Worm (Caenorhabditis elegans) whole organism, young adult: ENCODE results near the gene str-2.

Experiments used
- B0336.3 ChIP-seq: fragments of 200-800 bp; sonication (Bioruptor generic); IDR thresholded peaks from 2 replicates; pipeline ENCODE4 v1.3.6; 2022; ENCODE audit warnings: missing genetic modification characterization, missing compliant biosample characterization
- C17E4.6 ChIP-seq: fragments of 200-800 bp; sonication (Bioruptor generic); IDR thresholded peaks from 2 replicates; pipeline ENCODE4 v1.3.6; 2022; ENCODE audit warnings: missing genetic modification reagents, missing genetic modification characterization, missing compliant biosample characterization
- D2030.7 ChIP-seq: fragments of 200-800 bp; sonication (Bioruptor generic); IDR thresholded peaks from 2 replicates; pipeline ENCODE4 v1.3.6; 2022; ENCODE audit warnings: missing genetic modification reagents, missing genetic modification characterization, missing compliant biosample characterization
- F22D6.2 ChIP-seq: sonication (generic microtip); optimal IDR thresholded peaks from 2 replicates; lab custom pipeline; 2016; ENCODE audit warnings: mild to moderate bottlenecking, missing genetic modification characterization, missing compliant biosample characterization
- F39B2.1 ChIP-seq: fragments of 200-800 bp; sonication (Bioruptor generic); IDR thresholded peaks from 2 replicates; pipeline ENCODE4 v1.3.6; 2022; ENCODE audit warnings: missing genetic modification reagents, missing genetic modification characterization, missing compliant biosample characterization
- F55B11.4 ChIP-seq: sonication (generic microtip); optimal IDR thresholded peaks from 2 replicates; lab custom pipeline; 2016; ENCODE audit warnings: missing compliant biosample characterization, missing genetic modification characterization, borderline replicate concordance; ENCODE audit not compliant: insufficient read depth
- K12H6.12 ChIP-seq: fragments of 200-800 bp; sonication (Bioruptor generic); optimal IDR thresholded peaks from 2 replicates; lab custom pipeline; 2018; ENCODE audit warnings: mild to moderate bottlenecking, missing genetic modification characterization, missing compliant biosample characterization
- T26A5.8 ChIP-seq: sonication (generic microtip); optimal IDR thresholded peaks from 2 replicates; lab custom pipeline; 2016; ENCODE audit warnings: missing genetic modification characterization, missing compliant biosample characterization
- Y53F4B.3 ChIP-seq: fragments of 200-800 bp; sonication (Bioruptor generic); IDR thresholded peaks from 2 replicates; pipeline ENCODE4 v1.3.6; 2022; ENCODE audit warnings: missing genetic modification reagents, missing genetic modification characterization, missing compliant biosample characterization
- attf-3 ChIP-seq: fragments of 200-800 bp; sonication (Bioruptor generic); conservative IDR thresholded peaks from 2 replicates; pipeline ENCODE4 v1.3.6; 2022; ENCODE audit warnings: missing genetic modification reagents, missing genetic modification characterization, missing compliant biosample characterization
- cebp-1 ChIP-seq, 2 experiments: fragments of 200-800 bp in 1 of 2; sonication (Bioruptor generic) in 1 of 2; sonication (generic microtip) in 1 of 2; IDR thresholded peaks in 1 of 2; optimal IDR thresholded peaks in 1 of 2; 2 replicates each; pipeline versions ENCODE4 v1.3.6 to Lab custom; 2017 to 2022; ENCODE audit warnings: missing compliant biosample characterization in 2 of 2, missing genetic modification characterization in 2 of 2, mild to moderate bottlenecking in 1 of 2, missing genetic modification reagents in 1 of 2, moderate library complexity in 1 of 2
- ceh-100 ChIP-seq: fragments of 200-800 bp; sonication (Bioruptor generic); IDR thresholded peaks from 2 replicates; pipeline ENCODE4 v1.3.6; 2022; ENCODE audit warnings: missing genetic modification reagents, missing genetic modification characterization, missing compliant biosample characterization
- ceh-91 ChIP-seq: fragments of 200-800 bp; sonication (Bioruptor generic); IDR thresholded peaks from 2 replicates; pipeline ENCODE4 v1.3.6; 2022; ENCODE audit warnings: missing genetic modification reagents, missing genetic modification characterization, missing compliant biosample characterization
- dpff-1 ChIP-seq: sonication (generic microtip); optimal IDR thresholded peaks from 2 replicates; lab custom pipeline; 2017; ENCODE audit warnings: mild to moderate bottlenecking, missing genetic modification characterization, missing compliant biosample characterization
- dpl-1 ChIP-seq: fragments of 150-350 bp; optimal IDR thresholded peaks from 2 replicates; lab custom pipeline; 2014; ENCODE audit warnings: missing biosample characterization, missing genetic modification reagents, missing genetic modification characterization
- efl-1 ChIP-seq: fragments of 150-350 bp; optimal IDR thresholded peaks from 2 replicates; lab custom pipeline; 2014; ENCODE audit warnings: missing biosample characterization, missing genetic modification reagents, missing genetic modification characterization
- hrde-1 ChIP-seq: sonication (generic microtip); optimal IDR thresholded peaks from 2 replicates; lab custom pipeline; 2016; ENCODE audit warnings: missing genetic modification characterization, mild to moderate bottlenecking, missing compliant biosample characterization, moderate library complexity, missing genotype, missing genetic modification reagents, borderline replicate concordance
- hsf-1 ChIP-seq: fragments of 200-800 bp; sonication (Bioruptor generic); IDR thresholded peaks from 2 replicates; pipeline ENCODE4 v1.3.6; 2022; ENCODE audit warnings: missing genetic modification reagents, missing genetic modification characterization, missing compliant biosample characterization
- let-526 ChIP-seq: fragments of 200-800 bp; sonication (Bioruptor generic); IDR thresholded peaks from 2 replicates; pipeline ENCODE4 v1.3.6; 2022; ENCODE audit warnings: missing genetic modification reagents, missing genetic modification characterization, missing compliant biosample characterization
- let-607 ChIP-seq, 2 experiments: fragments of 200-800 bp in 1 of 2; sonication (Bioruptor generic) in 1 of 2; sonication (generic microtip) in 1 of 2; optimal IDR thresholded peaks; 2 replicates each; lab custom pipeline; 2016 to 2018; ENCODE audit warnings: mild to moderate bottlenecking in 2 of 2, missing compliant biosample characterization in 2 of 2, missing genetic modification characterization in 2 of 2, moderate library complexity in 2 of 2, missing genotype in 1 of 2
- lin-40 ChIP-seq: sonication (generic microtip); optimal IDR thresholded peaks from 2 replicates; lab custom pipeline; 2016; ENCODE audit warnings: missing genetic modification characterization, mild to moderate bottlenecking, missing compliant biosample characterization, missing genotype, missing genetic modification reagents
- madf-10 ChIP-seq: sonication (generic microtip); optimal IDR thresholded peaks from 2 replicates; lab custom pipeline; 2016; ENCODE audit warnings: mild to moderate bottlenecking, missing genetic modification characterization, missing compliant biosample characterization
- nfyb-1 ChIP-seq: fragments of 200-800 bp; sonication (Bioruptor generic); IDR thresholded peaks from 2 replicates; pipeline ENCODE4 v1.3.6; 2022; ENCODE audit warnings: missing genetic modification reagents, missing genetic modification characterization, missing compliant biosample characterization
- nhr-80 ChIP-seq: sonication (generic microtip); optimal IDR thresholded peaks from 2 replicates; lab custom pipeline; 2016; ENCODE audit warnings: missing genetic modification characterization, missing compliant biosample characterization
- rcor-1 ChIP-seq: fragments of 200-800 bp; sonication (Bioruptor generic); IDR thresholded peaks from 2 replicates; pipeline ENCODE4 v1.3.6; 2022; ENCODE audit warnings: missing genetic modification reagents, missing genetic modification characterization, missing compliant biosample characterization
- sea-2 ChIP-seq: fragments of 200-800 bp; sonication (Bioruptor generic); IDR thresholded peaks from 2 replicates; pipeline ENCODE4 v1.3.6; 2022; ENCODE audit warnings: missing genetic modification characterization, missing compliant biosample characterization
- snpc-1.1 ChIP-seq: sonication (generic microtip); optimal IDR thresholded peaks from 2 replicates; lab custom pipeline; 2017; ENCODE audit warnings: missing genetic modification characterization, mild to moderate bottlenecking, missing compliant biosample characterization, antibody characterized with exemption, moderate library complexity, missing genotype, missing genetic modification reagents; ENCODE audit not compliant: insufficient read depth
- snpc-3.4 ChIP-seq: sonication (generic microtip); optimal IDR thresholded peaks from 2 replicates; lab custom pipeline; 2017; ENCODE audit warnings: missing genetic modification characterization, mild to moderate bottlenecking, missing compliant biosample characterization, antibody characterized with exemption, moderate library complexity, missing genotype, missing genetic modification reagents
- snpc-4 ChIP-seq, 5 experiments: fragments of 150-350 bp in 1 of 5; sonication (generic microtip) in 4 of 5; optimal IDR thresholded peaks; 2 replicates each; lab custom pipeline; 2014 to 2018; ENCODE audit warnings: missing genetic modification characterization in 5 of 5, missing biosample characterization in 3 of 5, antibody characterized with exemption in 2 of 5, mild to moderate bottlenecking in 2 of 5, missing compliant biosample characterization in 2 of 5, missing genotype in 2 of 5, moderate library complexity in 2 of 5, missing genetic modification reagents in 1 of 5
- sptf-2 ChIP-seq: fragments of 200-800 bp; sonication (Bioruptor generic); optimal IDR thresholded peaks from 2 replicates; lab custom pipeline; 2018; ENCODE audit warnings: mild to moderate bottlenecking, missing genetic modification characterization, missing compliant biosample characterization
- tbx-9 ChIP-seq: sonication (generic microtip); optimal IDR thresholded peaks from 2 replicates; lab custom pipeline; 2016; ENCODE audit warnings: borderline replicate concordance, missing genetic modification characterization, inconsistent platforms, missing compliant biosample characterization
- tlf-1 ChIP-seq: fragments of 200-800 bp; sonication (Bioruptor generic); optimal IDR thresholded peaks from 2 replicates; lab custom pipeline; 2018; ENCODE audit warnings: mild to moderate bottlenecking, missing genetic modification characterization, missing compliant biosample characterization
- ztf-6 ChIP-seq: fragments of 200-800 bp; sonication (Bioruptor generic); IDR thresholded peaks from 2 replicates; pipeline ENCODE4 v1.3.6; 2022; ENCODE audit warnings: missing genetic modification reagents, missing genetic modification characterization, missing compliant biosample characterization

The str-2 gene

DNA sequence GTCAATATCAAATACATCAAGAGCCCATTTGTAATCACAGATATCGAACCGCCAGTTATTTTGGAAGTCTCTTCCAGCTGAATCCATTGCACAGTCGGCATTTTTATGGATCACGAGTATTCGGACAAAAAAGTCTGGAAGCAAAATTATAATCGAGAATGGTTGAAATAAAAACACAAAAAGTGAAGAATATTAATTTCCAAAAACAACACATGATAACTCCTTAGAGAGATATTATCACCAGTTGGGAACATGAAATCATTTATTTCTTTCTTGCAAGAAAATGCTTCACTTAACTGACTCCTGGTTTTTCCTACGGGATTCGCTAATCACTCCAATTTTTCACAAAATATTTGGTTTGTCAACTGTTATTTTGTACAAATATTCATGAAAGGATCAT is at the start of gene str-2:
Gene str-2, minus strand, starts transcription at position 101 of the 400 bp plus-strand sequence.
- no peak for TF ChIP-seq rcor-1 (GFP tag; lab: Robert Waterston, UW)
- no peak for TF ChIP-seq D2030.7 (GFP tag; lab: Robert Waterston, UW)

DNA sequence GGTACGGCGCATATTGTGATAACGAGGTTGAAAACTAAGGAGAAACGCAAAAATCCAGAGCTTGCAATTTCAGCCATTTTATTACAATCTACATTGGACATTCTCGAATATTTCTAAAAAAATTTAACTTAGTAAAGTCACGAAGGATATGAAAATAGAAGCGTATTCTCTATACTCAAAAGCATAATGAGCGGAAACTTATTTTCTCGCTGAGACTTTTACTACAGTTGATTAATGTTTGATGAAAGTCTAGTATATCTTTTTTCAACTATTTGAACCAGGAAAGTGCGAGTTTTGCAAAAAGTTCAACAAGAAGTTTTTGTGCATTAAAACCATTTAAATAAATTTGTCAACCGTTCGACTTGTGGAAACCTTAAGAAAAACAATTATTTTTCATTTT is 47.3 kb upstream of the str-2 start, which contains the start of gene srab-18:
Gene srab-18, minus strand, starts transcription at position 101 of the 400 bp plus-strand sequence.
- TF ChIP-seq snpc-3.4 (tag; lab: Kevin White, UChicago) (no peak), sptf-2 (GFP tag; lab: Kevin White, UChicago) (no peak), let-607 (tag; optimal IDR thresholded peaks at IDR 0.05; lab: Kevin White, UChicago) (no peak), D2030.7 (GFP tag; lab: Robert Waterston, UW) (no peak), dpff-1 (no peak), ztf-6 (no peak), tlf-1 (no peak), T26A5.8 (tag; lab: Kevin White, UChicago) (no peak), efl-1 (GFP tag; lab: Kevin White, UChicago) (no peak), madf-10 (tag; lab: Kevin White, UChicago) (no peak), F55B11.4 (tag; lab: Kevin White, UChicago) (no peak), snpc-4 (GFP tag; optimal IDR thresholded peaks at IDR 0.05; lab: Kevin White, UChicago) (no peak), snpc-4 (tag; optimal IDR thresholded peaks at IDR 0.05; lab: Kevin White, UChicago) (no peak), F39B2.1 (no peak), sea-2 (GFP tag; lab: Robert Waterston, UW) (no peak)

DNA sequence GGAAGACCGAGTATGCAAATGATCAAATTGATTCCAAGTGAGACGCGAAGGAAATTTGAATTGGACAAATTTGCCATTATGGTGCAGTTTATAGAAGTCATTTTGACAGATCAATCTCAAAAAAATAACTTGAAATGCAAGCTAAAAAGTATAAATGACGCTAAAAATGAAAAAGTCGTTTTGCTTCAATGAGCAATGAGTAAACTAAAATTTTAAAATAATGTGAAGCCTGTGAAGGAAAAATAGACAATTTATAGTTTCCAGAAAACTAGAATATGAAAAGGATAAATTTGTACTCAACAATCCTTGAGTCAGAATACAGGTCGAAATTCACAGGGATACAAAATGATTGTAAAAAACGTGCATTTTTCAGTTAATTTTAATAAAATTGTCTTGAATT is 44.3 kb upstream of the str-2 start, which contains the start of gene srab-17:
Gene srab-17, minus strand, starts transcription at position 101 of the 400 bp plus-strand sequence.
- TF ChIP-seq hrde-1 (tag; lab: Kevin White, UChicago), result no peak
- no peak for TF ChIP-seq B0336.3 (GFP tag; lab: Robert Waterston, UW)
- TF ChIP-seq ceh-100, result no peak
- TF ChIP-seq, all 124 proteins: peak for 0

- TF ChIP-seq hsf-1 (GFP tag; lab: Robert Waterston, UW) (no peak), dpl-1 (GFP tag; lab: Kevin White, UChicago) (no peak), madf-10 (tag; lab: Kevin White, UChicago) (no peak), nfyb-1 (GFP tag; lab: Robert Waterston, UW) (peak; percentile 92), cebp-1 (GFP tag; IDR thresholded peaks at IDR 0.05; lab: Robert Waterston, UW) (no peak), cebp-1 (tag; optimal IDR thresholded peaks at IDR 0.05; lab: Kevin White, UChicago) (no peak)
Measured at ce11 chrV:9860337-9860736, 36.3 kb upstream of the str-2 start.

- TF ChIP-seq K12H6.12 (tag; lab: Kevin White, UChicago) (no peak), nhr-80 (tag; lab: Kevin White, UChicago) (no peak), attf-3 (GFP tag; lab: Robert Waterston, UW) (no peak), F22D6.2 (no peak), tbx-9 (tag; lab: Kevin White, UChicago) (no peak), hsf-1 (GFP tag; lab: Robert Waterston, UW) (no peak)
Measured at ce11 chrV:9859863-9860262, 35.8 kb upstream of the str-2 start, which contains the start of gene lsy-12. Gene lsy-12, minus strand, starts transcription at chrV:9859963.

DNA sequence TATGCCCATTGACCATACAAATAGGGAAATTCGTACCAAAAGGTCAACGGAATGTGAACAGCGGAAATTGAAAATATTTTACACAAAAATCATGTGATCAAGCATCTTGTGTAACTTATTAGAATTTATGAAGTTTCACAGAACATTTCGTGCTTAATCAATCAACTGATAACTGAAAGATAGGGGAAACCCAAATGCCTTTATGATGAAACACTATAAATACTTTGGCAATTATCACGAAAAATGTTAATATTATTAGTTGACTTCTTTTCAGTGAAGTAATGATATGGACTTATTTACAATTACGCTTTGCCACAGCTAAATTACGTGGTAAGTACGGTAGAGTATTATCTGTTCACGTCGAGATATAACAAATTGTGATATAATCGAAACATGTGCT is 32.9 kb upstream of the str-2 start:
- TF ChIP-seq snpc-1.1 (no peak), F39B2.1 (no peak), lin-40 (tag; lab: Kevin White, UChicago) (no peak), C17E4.6 (no peak), let-526 (GFP tag; lab: Robert Waterston, UW) (no peak), ceh-91 (no peak), Y53F4B.3 (GFP tag; lab: Robert Waterston, UW) (no peak)
